Fruit fly (Drosophila melanogaster): Measurements from ENCODE around the gene CG7888.
A peak's percentile ranks its signal among the peaks of the same experiment; 100 is the strongest.

- TF ChIP-seq CG11902 (GFP tag; optimal IDR thresholded peaks at IDR 0.05), result peak; percentile 73
- peak; percentile 68 for TF ChIP-seq CG4318 (GFP tag; optimal IDR thresholded peaks at IDR 0.05)
- TF ChIP-seq Lpt (GFP tag; optimal IDR thresholded peaks at IDR 0.05), result peak; percentile 56
- peak; percentile 78 for TF ChIP-seq CG3032 (tag; optimal IDR thresholded peaks at IDR 0.05)
- peak; percentile 80; the same call in 1 of the 2 replicates for TF ChIP-seq CG11294 (GFP tag; IDR thresholded peaks at IDR 0.05)
- peak; percentile 92 for TF ChIP-seq CG31627 (GFP tag; optimal IDR thresholded peaks at IDR 0.05)
- TF ChIP-seq achi (GFP tag; optimal IDR thresholded peaks at IDR 0.05), result peak; percentile 83
- peak; percentile 89 for TF ChIP-seq OdsH (GFP tag; optimal IDR thresholded peaks at IDR 0.05)
- TF ChIP-seq CG6808 (GFP tag; optimal IDR thresholded peaks at IDR 0.05), result no peak
- TF ChIP-seq CG1621 (tag; optimal IDR thresholded peaks at IDR 0.05), result peak; percentile 21
- TF ChIP-seq Sox15 (GFP tag; optimal IDR thresholded peaks at IDR 0.05), result peak; percentile 82
- TF ChIP-seq CG9139 (GFP tag; optimal IDR thresholded peaks at IDR 0.05), result no peak
Observed at dm6 chr3L:11064689-11065088, 10.9 kb downstream of the CG7888 start, which contains the start of the genes CG32075, CG45101 and SuUR.
